Worm (Caenorhabditis elegans) whole organism, young adult: ENCODE data around the gene R10E4.3.

Experiments used
- B0261.1 ChIP-seq: sonication (generic microtip); optimal IDR thresholded peaks from 2 replicates; lab custom pipeline; 2016; ENCODE audit warnings: mild to moderate bottlenecking, missing genetic modification characterization, moderate library complexity, missing compliant biosample characterization
- F22D6.2 ChIP-seq: sonication (generic microtip); optimal IDR thresholded peaks from 2 replicates; lab custom pipeline; 2016; ENCODE audit warnings: mild to moderate bottlenecking, missing genetic modification characterization, missing compliant biosample characterization
- attf-3 ChIP-seq: fragments of 200-800 bp; sonication (Bioruptor generic); conservative IDR thresholded peaks from 2 replicates; pipeline ENCODE4 v1.3.6; 2022; ENCODE audit warnings: missing genetic modification reagents, missing genetic modification characterization, missing compliant biosample characterization
- bed-2 ChIP-seq: fragments of 200-800 bp; sonication (Bioruptor generic); IDR thresholded peaks from 2 replicates; pipeline ENCODE4 v1.3.6; 2022; ENCODE audit warnings: missing genetic modification reagents, missing genetic modification characterization, missing compliant biosample characterization
- dpl-1 ChIP-seq: fragments of 150-350 bp; optimal IDR thresholded peaks from 2 replicates; lab custom pipeline; 2014; ENCODE audit warnings: missing biosample characterization, missing genetic modification reagents, missing genetic modification characterization
- egl-44 ChIP-seq: fragments of 200-800 bp; sonication (Bioruptor generic); IDR thresholded peaks from 2 replicates; pipeline ENCODE4 v1.3.6; 2022; ENCODE audit warnings: missing genetic modification reagents, missing genetic modification characterization, missing compliant biosample characterization
- lag-1 ChIP-seq: fragments of 200-800 bp; sonication (Bioruptor generic); IDR thresholded peaks from 2 replicates; pipeline ENCODE4 v1.3.6; 2022; ENCODE audit warnings: missing genetic modification reagents, missing genetic modification characterization, missing compliant biosample characterization
- lin-26 ChIP-seq: fragments of 200-800 bp; sonication (Bioruptor generic); IDR thresholded peaks from 2 replicates; pipeline ENCODE4 v1.3.6; 2022; ENCODE audit warnings: missing genetic modification reagents, missing genetic modification characterization, missing compliant biosample characterization
- lir-1 ChIP-seq: fragments of 200-800 bp; sonication (Bioruptor generic); conservative IDR thresholded peaks from 2 replicates; pipeline ENCODE4 v1.3.6; 2022; ENCODE audit warnings: missing genetic modification reagents, missing genetic modification characterization, missing compliant biosample characterization
- zim-3 ChIP-seq: sonication (generic microtip); optimal IDR thresholded peaks from 2 replicates; lab custom pipeline; 2017; ENCODE audit warnings: mild to moderate bottlenecking, missing genetic modification characterization, moderate library complexity, missing compliant biosample characterization

DNA sequence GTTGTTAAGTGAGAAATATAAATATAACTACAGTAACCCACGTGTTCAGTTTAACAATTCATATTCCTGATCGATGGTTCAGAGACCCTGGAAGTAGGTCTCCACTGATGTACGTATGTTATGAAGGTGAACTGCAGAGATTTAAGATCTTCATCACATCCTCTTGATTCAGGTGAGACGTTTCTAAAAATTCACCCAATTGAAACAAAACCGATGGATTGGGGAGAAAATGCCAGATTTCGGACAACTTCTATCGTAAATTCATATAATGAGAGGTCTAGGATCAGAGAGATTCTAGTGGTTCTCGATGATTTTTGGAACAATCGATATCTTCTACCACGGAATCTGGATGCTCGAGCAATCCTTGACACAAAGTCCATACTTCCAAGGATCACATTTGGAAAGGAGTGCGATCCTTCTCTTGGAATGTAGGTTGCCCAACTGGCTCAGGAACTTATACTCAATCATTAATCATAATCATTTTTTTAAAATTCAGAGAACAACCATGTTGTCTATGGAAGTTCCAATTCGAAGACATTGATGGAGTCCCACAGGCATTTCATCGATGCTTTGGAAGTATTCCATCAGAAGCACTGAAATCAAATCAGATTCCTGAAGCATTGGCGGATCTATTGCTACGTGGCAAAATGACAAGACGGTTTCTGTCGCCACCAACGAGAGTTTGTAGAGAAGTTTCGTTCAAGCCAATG lies 7.0 kb upstream of the R10E4.3 start, which contains the start of the genes nth-1 and R10E4.7:
- no peak for TF ChIP-seq egl-44 (GFP tag; lab: Robert Waterston, UW)
- TF ChIP-seq lag-1 (GFP tag; lab: Robert Waterston, UW), result no peak
- no peak for TF ChIP-seq B0261.1 (tag; lab: Kevin White, UChicago)
- no peak for TF ChIP-seq lir-1
- TF ChIP-seq bed-2 (GFP tag; lab: Robert Waterston, UW), result no peak
- TF ChIP-seq lin-26 (GFP tag; lab: Robert Waterston, UW), result no peak
- TF ChIP-seq F22D6.2 (tag; lab: Kevin White, UChicago), result no peak
- TF ChIP-seq attf-3, result no peak
- TF ChIP-seq zim-3, result no peak
- TF ChIP-seq dpl-1 (GFP tag; lab: Kevin White, UChicago), result no peak
